Worm (Caenorhabditis elegans): ENCODE data around the gene F28A10.13.

The F28A10.13 gene

DNA sequence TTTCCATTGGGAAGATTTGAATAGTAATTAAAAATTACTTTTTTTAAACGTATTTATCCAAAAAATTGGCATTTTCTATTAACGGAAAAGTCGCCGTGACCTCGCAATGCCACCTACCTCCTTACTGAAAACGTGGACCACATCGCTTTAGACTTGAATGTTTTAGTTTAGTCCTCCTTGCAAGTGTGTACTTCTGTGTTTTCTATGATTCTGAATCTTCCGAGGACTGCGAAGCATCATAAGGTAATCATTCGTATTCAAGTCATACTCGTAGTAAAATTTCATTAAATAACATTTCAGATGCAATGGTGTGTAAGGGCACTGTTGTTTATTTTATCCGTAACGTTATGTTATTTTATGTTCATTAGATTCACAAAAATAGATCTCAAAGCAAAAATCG is 40.2 kb upstream of the F28A10.13 start, which contains the start of gene F46F5.11:
Gene F46F5.11, plus strand, starts transcription at position 301 of the 400 bp plus-strand sequence.
- TF ChIP-seq blmp-1 (tag; optimal IDR thresholded peaks at IDR 0.05) (no peak), C16A3.4 (tag; optimal IDR thresholded peaks at IDR 0.05) (no peak), sptf-1 (tag; optimal IDR thresholded peaks at IDR 0.05) (no peak), irx-1 (tag; optimal IDR thresholded peaks at IDR 0.05) (no peak), C04F5.9 (tag; optimal IDR thresholded peaks at IDR 0.05) (no peak), fkh-4 (tag; optimal IDR thresholded peaks at IDR 0.05; ENCODE audit: borderline replicate concordance) (no peak), dpl-1 (GFP tag; optimal IDR thresholded peaks at IDR 0.05) (no peak), mab-9 (GFP tag; IDR thresholded peaks at IDR 0.05) (no peak), hpl-2 (GFP tag; optimal IDR thresholded peaks at IDR 0.05) (no peak), sup-37 (GFP tag; optimal IDR thresholded peaks at IDR 0.05) (no peak), ceh-88 (GFP tag; IDR thresholded peaks at IDR 0.05) (no peak), pqm-1 (tag; optimal IDR thresholded peaks at IDR 0.05) (no peak), alr-1 (tag; optimal IDR thresholded peaks at IDR 0.05; ENCODE audit: borderline replicate concordance) (no peak), fos-1 (tag; optimal IDR thresholded peaks at IDR 0.05) (no peak)

DNA sequence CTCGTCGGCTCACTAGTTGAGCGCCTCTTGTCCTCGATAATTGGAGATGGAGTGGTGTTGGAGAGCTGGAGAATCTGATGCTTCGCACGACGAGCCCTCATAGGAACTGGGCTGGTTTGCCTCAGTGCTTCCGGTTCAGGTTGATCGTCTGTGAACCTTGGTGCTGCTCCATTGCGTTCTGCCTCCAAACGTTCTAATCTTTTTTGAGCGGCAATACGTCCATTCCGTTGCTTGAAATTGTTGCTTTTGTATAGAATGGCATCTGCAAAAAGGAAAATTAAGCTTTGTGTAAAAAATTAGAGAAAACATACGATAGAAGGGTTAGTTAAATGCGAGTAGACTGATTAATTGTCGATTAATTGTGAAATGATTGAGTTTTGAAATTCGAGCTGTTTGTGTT is 35.7 kb upstream of the F28A10.13 start, which contains the start of gene F46F5.5:
Gene F46F5.5, minus strand, starts transcription at position 101 of the 400 bp plus-strand sequence.
- TF ChIP-seq nhr-11 (tag; optimal IDR thresholded peaks at IDR 0.05) (no peak), tbx-2 (tag; optimal IDR thresholded peaks at IDR 0.05) (no peak), hlh-17 (GFP tag; optimal IDR thresholded peaks at IDR 0.05; ENCODE audit: borderline replicate concordance) (no peak), jun-1 (tag; optimal IDR thresholded peaks at IDR 0.05) (no peak), grh-1 (GFP tag; IDR thresholded peaks at IDR 0.05) (no peak)

DNA sequence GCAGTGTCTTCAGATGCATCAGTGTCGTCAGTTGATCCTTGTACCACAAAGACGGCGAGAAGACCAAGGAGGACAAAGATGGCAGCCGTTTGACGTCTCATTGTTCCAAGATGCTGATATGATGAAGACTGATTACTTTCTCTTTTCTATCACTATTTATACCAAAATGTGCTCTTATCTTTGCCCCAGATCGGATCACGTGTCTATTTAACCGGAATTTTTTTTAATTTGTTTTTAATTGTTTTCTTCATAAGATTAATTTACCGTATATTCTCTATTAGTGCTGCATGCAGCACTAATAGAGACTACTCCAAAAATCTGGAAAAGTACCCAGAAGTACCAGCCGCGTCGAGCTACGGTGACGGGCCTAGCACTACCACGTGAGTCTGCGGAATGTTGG is 33.9 kb upstream of the F28A10.13 start, which contains the start of gene msrp-3:
Gene msrp-3, minus strand, starts transcription at position 101 of the 400 bp plus-strand sequence.
- no peak for TF ChIP-seq elt-2 (tag; optimal IDR thresholded peaks at IDR 0.05)
- no peak for TF ChIP-seq fkh-10 (GFP tag; optimal IDR thresholded peaks at IDR 0.05)

DNA sequence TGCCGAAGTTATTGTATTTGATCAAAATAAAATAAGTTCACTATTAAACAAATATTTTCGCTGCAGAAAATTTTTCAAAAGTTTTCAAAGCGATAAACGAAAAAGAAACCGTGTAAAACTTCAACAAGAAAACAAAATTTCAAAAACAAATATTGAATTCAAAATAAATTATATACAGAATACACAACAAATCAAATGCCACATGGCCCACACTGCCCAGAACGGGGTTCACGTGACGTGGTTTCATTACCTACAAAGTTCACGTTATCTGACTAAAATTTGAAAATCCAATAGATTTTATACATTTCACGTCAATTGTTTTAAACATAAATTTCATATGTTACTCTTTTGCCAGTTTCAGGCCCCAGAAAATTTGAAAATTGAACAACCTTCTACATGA is 28.1 kb upstream of the F28A10.13 start, which contains the start of gene F46F5.7:
Gene F46F5.7, minus strand, starts transcription at position 101 of the 400 bp plus-strand sequence.
- TF ChIP-seq sptf-1 (tag; optimal IDR thresholded peaks at IDR 0.05), result no peak
- no peak for TF ChIP-seq nhr-28 (tag; optimal IDR thresholded peaks at IDR 0.05)
- TF ChIP-seq pax-3 (tag; optimal IDR thresholded peaks at IDR 0.05), result no peak
- no peak for TF ChIP-seq egl-13 (tag; optimal IDR thresholded peaks at IDR 0.05)
- TF ChIP-seq unc-130 (tag; optimal IDR thresholded peaks at IDR 0.05), result no peak
- TF ChIP-seq nhr-237 (tag; optimal IDR thresholded peaks at IDR 0.05), result no peak
- no peak for TF ChIP-seq jun-1 (tag; optimal IDR thresholded peaks at IDR 0.05)
- no peak for TF ChIP-seq skn-1 (tag; optimal IDR thresholded peaks at IDR 0.05)
- TF ChIP-seq fkh-8 (tag; optimal IDR thresholded peaks at IDR 0.05), result no peak
- no peak for TF ChIP-seq lir-3 (tag; optimal IDR thresholded peaks at IDR 0.05; ENCODE audit: poor library complexity)

DNA sequence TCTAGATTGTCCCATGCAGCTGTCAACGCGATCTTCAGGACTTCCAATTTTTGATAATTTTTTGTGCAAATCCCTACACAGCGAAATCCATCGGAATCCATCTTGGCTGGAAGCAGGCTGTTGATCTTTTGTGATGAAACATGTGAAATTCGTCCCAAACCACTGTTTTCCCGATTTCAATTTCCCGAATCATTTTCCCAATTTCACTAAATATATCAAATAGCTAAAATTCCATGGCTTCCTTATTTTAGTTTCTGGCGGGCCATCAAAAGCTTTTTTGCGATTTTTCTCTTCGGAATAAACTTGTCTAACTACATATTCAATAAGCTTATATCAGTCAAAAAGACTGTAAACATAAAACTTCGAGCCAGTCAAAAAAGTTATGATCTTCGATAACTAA is 27.1 kb upstream of the F28A10.13 start, which contains the start of gene F46F5.8:
Gene F46F5.8, minus strand, starts transcription at position 101 of the 400 bp plus-strand sequence.
- TF ChIP-seq zip-4 (GFP tag; optimal IDR thresholded peaks at IDR 0.05), result no peak
- no peak for TF ChIP-seq ceh-8 (GFP tag; optimal IDR thresholded peaks at IDR 0.05)
- no peak for TF ChIP-seq ama-1 (optimal IDR thresholded peaks at IDR 0.05)
- no peak for TF ChIP-seq mef-2 (tag; optimal IDR thresholded peaks at IDR 0.05)
- no peak for TF ChIP-seq swsn-7 (tag; optimal IDR thresholded peaks at IDR 0.05)
- no peak for TF ChIP-seq aha-1 (tag; optimal IDR thresholded peaks at IDR 0.05)
- no peak for TF ChIP-seq ceh-82 (tag; optimal IDR thresholded peaks at IDR 0.05)
- TF ChIP-seq fkh-8 (tag; optimal IDR thresholded peaks at IDR 0.05), result no peak
- TF ChIP-seq sox-4 (tag; optimal IDR thresholded peaks at IDR 0.05), result no peak
- TF ChIP-seq nhr-237 (tag; optimal IDR thresholded peaks at IDR 0.05), result no peak
- no peak for TF ChIP-seq lin-15B (tag; optimal IDR thresholded peaks at IDR 0.05)
- no peak for TF ChIP-seq lin-13 (GFP tag; optimal IDR thresholded peaks at IDR 0.05)

Measured in whole organism, L1 larva.